Worm (Caenorhabditis elegans) whole organism, late embryonic: ENCODE data around the gene F26F12.2.

Source experiments
- C08G9.2 ChIP-seq: sonication (generic microtip); optimal IDR thresholded peaks from 2 replicates; lab custom pipeline; 2016; ENCODE audit warnings: mild to moderate bottlenecking, missing genetic modification characterization, moderate library complexity, missing compliant biosample characterization
- C38D4.7 ChIP-seq: fragments of 200-800 bp; sonication (Bioruptor generic); optimal IDR thresholded peaks from 2 replicates; lab custom pipeline; 2018; ENCODE audit warnings: mild to moderate bottlenecking, missing genetic modification characterization, moderate library complexity, missing compliant biosample characterization
- K02D7.2 ChIP-seq: sonication (generic microtip); optimal IDR thresholded peaks from 2 replicates; lab custom pipeline; 2017; ENCODE audit warnings: mild to moderate bottlenecking, missing genetic modification characterization, missing compliant biosample characterization
- K09A11.1 ChIP-seq: sonication (generic microtip); optimal IDR thresholded peaks from 2 replicates; lab custom pipeline; 2017; ENCODE audit warnings: antibody characterized with exemption, mild to moderate bottlenecking, missing genetic modification characterization, missing compliant biosample characterization; ENCODE audit not compliant: insufficient read depth
- Y22D7AL.16 ChIP-seq: sonication (generic microtip); optimal IDR thresholded peaks from 2 replicates; lab custom pipeline; 2016; ENCODE audit warnings: missing genetic modification characterization, missing compliant biosample characterization
- ahr-1 ChIP-seq: sonication (generic microtip); optimal IDR thresholded peaks from 2 replicates; lab custom pipeline; 2016; ENCODE audit warnings: missing genetic modification characterization, missing compliant biosample characterization
- ama-1 ChIP-seq: fragments of 150-350 bp; optimal IDR thresholded peaks from 2 replicates; lab custom pipeline; 2014
- ceh-14 ChIP-seq: sonication (generic microtip); optimal IDR thresholded peaks from 2 replicates; lab custom pipeline; 2016; ENCODE audit warnings: missing genotype, missing genetic modification characterization, missing compliant biosample characterization
- ceh-18 ChIP-seq: sonication (generic microtip); optimal IDR thresholded peaks from 2 replicates; lab custom pipeline; 2016; ENCODE audit warnings: missing genetic modification characterization, missing compliant biosample characterization
- ceh-19 ChIP-seq: fragments of 200-800 bp; sonication (Bioruptor generic); optimal IDR thresholded peaks from 2 replicates; lab custom pipeline; 2018; ENCODE audit warnings: mild to moderate bottlenecking, missing genetic modification characterization, missing compliant biosample characterization
- ceh-22 ChIP-seq: sonication (generic microtip); optimal IDR thresholded peaks from 2 replicates; lab custom pipeline; 2017; ENCODE audit warnings: missing biosample characterization, missing genetic modification characterization
- ceh-31 ChIP-seq: sonication (generic microtip); optimal IDR thresholded peaks from 2 replicates; lab custom pipeline; 2016; ENCODE audit warnings: missing genetic modification characterization, missing compliant biosample characterization
- ceh-34 ChIP-seq: sonication (generic microtip); optimal IDR thresholded peaks from 2 replicates; lab custom pipeline; 2016; ENCODE audit warnings: mild to moderate bottlenecking, missing genetic modification characterization, missing compliant biosample characterization
- ceh-45 ChIP-seq: fragments of 200-800 bp; sonication (Bioruptor generic); IDR thresholded peaks from 2 replicates; pipeline ENCODE4 v1.3.6; 2022; ENCODE audit warnings: missing genetic modification reagents, missing genetic modification characterization, missing compliant biosample characterization
- ceh-48 ChIP-seq: sonication (generic microtip); optimal IDR thresholded peaks from 2 replicates; lab custom pipeline; 2016; ENCODE audit warnings: missing genetic modification characterization, inconsistent platforms, missing compliant biosample characterization
- ceh-6 ChIP-seq: fragments of 200-800 bp; sonication (Bioruptor generic); optimal IDR thresholded peaks from 2 replicates; lab custom pipeline; 2018; ENCODE audit warnings: mild to moderate bottlenecking, missing genetic modification characterization, missing compliant biosample characterization
- ceh-9 ChIP-seq: sonication (generic microtip); optimal IDR thresholded peaks from 2 replicates; lab custom pipeline; 2016; ENCODE audit warnings: mild to moderate bottlenecking, missing genetic modification characterization, inconsistent platforms, missing compliant biosample characterization
- dmd-4 ChIP-seq: sonication (generic microtip); optimal IDR thresholded peaks from 2 replicates; lab custom pipeline; 2016; ENCODE audit warnings: borderline replicate concordance, missing genetic modification characterization, missing compliant biosample characterization
- dve-1 ChIP-seq: sonication (generic microtip); optimal IDR thresholded peaks from 2 replicates; lab custom pipeline; 2017; ENCODE audit warnings: antibody characterized with exemption, mild to moderate bottlenecking, missing genetic modification characterization, missing compliant biosample characterization
- elt-4 ChIP-seq: sonication (generic microtip); optimal IDR thresholded peaks from 2 replicates; lab custom pipeline; 2016; ENCODE audit warnings: missing genetic modification characterization, missing compliant biosample characterization
- eyg-1 ChIP-seq: sonication (generic microtip); optimal IDR thresholded peaks from 2 replicates; lab custom pipeline; 2016; ENCODE audit warnings: missing genotype, missing genetic modification characterization, missing compliant biosample characterization
- fax-1 ChIP-seq: sonication (generic microtip); optimal IDR thresholded peaks from 2 replicates; lab custom pipeline; 2016; ENCODE audit warnings: missing genotype, missing genetic modification characterization, missing compliant biosample characterization
- fkh-10 ChIP-seq: fragments of 150-350 bp; optimal IDR thresholded peaks from 2 replicates; lab custom pipeline; 2014; ENCODE audit warnings: missing biosample characterization, missing genetic modification reagents, missing genetic modification characterization
- hlh-13 ChIP-seq: fragments of 200-800 bp; sonication (Bioruptor generic); optimal IDR thresholded peaks from 2 replicates; lab custom pipeline; 2018; ENCODE audit warnings: mild to moderate bottlenecking, missing genetic modification characterization, missing compliant biosample characterization
- hlh-15 ChIP-seq: sonication (generic microtip); optimal IDR thresholded peaks from 2 replicates; lab custom pipeline; 2016; ENCODE audit warnings: missing genetic modification characterization, missing compliant biosample characterization
- hlh-6 ChIP-seq: sonication (generic microtip); optimal IDR thresholded peaks from 2 replicates; lab custom pipeline; 2016; ENCODE audit warnings: missing genotype, missing genetic modification characterization, missing compliant biosample characterization
- hlh-8 ChIP-seq: sonication (generic microtip); optimal IDR thresholded peaks from 2 replicates; lab custom pipeline; 2016; ENCODE audit warnings: missing genotype, missing genetic modification characterization, missing compliant biosample characterization
- lim-6 ChIP-seq: sonication (generic microtip); optimal IDR thresholded peaks from 2 replicates; lab custom pipeline; 2016; ENCODE audit warnings: missing genetic modification characterization, missing compliant biosample characterization
- lin-11 ChIP-seq: fragments of 200-800 bp; sonication (Bioruptor generic); optimal IDR thresholded peaks from 2 replicates; lab custom pipeline; 2018; ENCODE audit warnings: mild to moderate bottlenecking, missing genetic modification characterization, missing compliant biosample characterization
- nfya-1 ChIP-seq: sonication (generic microtip); optimal IDR thresholded peaks from 2 replicates; lab custom pipeline; 2017; ENCODE audit warnings: missing genetic modification characterization, mild to moderate bottlenecking, missing compliant biosample characterization, antibody characterized with exemption, moderate library complexity
- nhr-11 ChIP-seq: fragments of 150-350 bp; optimal IDR thresholded peaks from 2 replicates; lab custom pipeline; 2014; ENCODE audit warnings: missing biosample characterization, missing genetic modification characterization
- nhr-232 ChIP-seq: sonication (generic microtip); optimal IDR thresholded peaks from 2 replicates; lab custom pipeline; 2016; ENCODE audit warnings: missing genetic modification characterization, missing compliant biosample characterization
- npax-4 ChIP-seq: sonication (generic microtip); optimal IDR thresholded peaks from 2 replicates; lab custom pipeline; 2016; ENCODE audit warnings: missing genetic modification characterization, missing compliant biosample characterization
- pat-9 ChIP-seq: fragments of 200-800 bp; sonication (Bioruptor generic); optimal IDR thresholded peaks from 2 replicates; lab custom pipeline; 2018; ENCODE audit warnings: mild to moderate bottlenecking, missing genetic modification characterization, moderate library complexity, missing compliant biosample characterization
- pha-2 ChIP-seq: sonication (generic microtip); optimal IDR thresholded peaks from 2 replicates; lab custom pipeline; 2017; ENCODE audit warnings: mild to moderate bottlenecking, missing genetic modification characterization, missing compliant biosample characterization
- pha-4 ChIP-seq: fragments of 150-350 bp; optimal IDR thresholded peaks from 2 replicates; lab custom pipeline; 2018; ENCODE audit warnings: missing biosample characterization, missing genetic modification reagents, missing genetic modification characterization
- pqm-1 ChIP-seq: sonication (generic microtip); optimal IDR thresholded peaks from 2 replicates; lab custom pipeline; 2016; ENCODE audit warnings: missing genetic modification characterization, missing compliant biosample characterization
- pros-1 ChIP-seq: fragments of 150-350 bp; optimal IDR thresholded peaks from 2 replicates; lab custom pipeline; 2014; ENCODE audit warnings: missing biosample characterization, missing genetic modification reagents, missing genetic modification characterization
- ref-2 ChIP-seq: sonication (generic microtip); optimal IDR thresholded peaks from 2 replicates; lab custom pipeline; 2016; ENCODE audit warnings: missing genetic modification characterization, missing compliant biosample characterization
- sdc-2 ChIP-seq: sonication (generic microtip); optimal IDR thresholded peaks from 2 replicates; lab custom pipeline; 2016; ENCODE audit warnings: missing genotype, missing genetic modification characterization, missing compliant biosample characterization
- sox-2 ChIP-seq: fragments of 200-800 bp; sonication (Bioruptor generic); IDR thresholded peaks from 2 replicates; pipeline ENCODE4 v1.3.6; 2022; ENCODE audit warnings: missing genetic modification reagents, missing genetic modification characterization, missing compliant biosample characterization
- sox-4 ChIP-seq: sonication (generic microtip); optimal IDR thresholded peaks from 2 replicates; lab custom pipeline; 2017; ENCODE audit warnings: mild to moderate bottlenecking, missing genetic modification characterization, inconsistent platforms, missing compliant biosample characterization
- unc-3 ChIP-seq, 2 experiments: fragments of 200-800 bp in 1 of 2; sonication (Bioruptor generic) in 1 of 2; sonication (generic microtip) in 1 of 2; conservative IDR thresholded peaks in 1 of 2; optimal IDR thresholded peaks in 1 of 2; 2 replicates each; pipeline versions ENCODE4 v1.3.6 to Lab custom; 2016 to 2022; ENCODE audit warnings: missing compliant biosample characterization in 2 of 2, missing genetic modification characterization in 2 of 2, missing genetic modification reagents in 1 of 2
- unc-42 ChIP-seq: sonication (generic microtip); optimal IDR thresholded peaks from 2 replicates; lab custom pipeline; 2016; ENCODE audit warnings: missing genotype, missing genetic modification characterization, missing compliant biosample characterization
- unc-55 ChIP-seq: sonication (generic microtip); optimal IDR thresholded peaks from 2 replicates; lab custom pipeline; 2017; ENCODE audit warnings: missing biosample characterization, missing genetic modification reagents, missing genetic modification characterization
- unc-86 ChIP-seq: sonication (generic microtip); optimal IDR thresholded peaks from 2 replicates; lab custom pipeline; 2016; ENCODE audit warnings: missing genetic modification characterization, missing compliant biosample characterization
- zip-5 ChIP-seq: sonication (generic microtip); optimal IDR thresholded peaks from 2 replicates; lab custom pipeline; 2016; ENCODE audit warnings: missing genetic modification characterization, missing compliant biosample characterization
- ztf-16 ChIP-seq: sonication (generic microtip); optimal IDR thresholded peaks from 2 replicates; lab custom pipeline; 2017; ENCODE audit warnings: missing genetic modification characterization, missing compliant biosample characterization

The F26F12.2 gene

DNA sequence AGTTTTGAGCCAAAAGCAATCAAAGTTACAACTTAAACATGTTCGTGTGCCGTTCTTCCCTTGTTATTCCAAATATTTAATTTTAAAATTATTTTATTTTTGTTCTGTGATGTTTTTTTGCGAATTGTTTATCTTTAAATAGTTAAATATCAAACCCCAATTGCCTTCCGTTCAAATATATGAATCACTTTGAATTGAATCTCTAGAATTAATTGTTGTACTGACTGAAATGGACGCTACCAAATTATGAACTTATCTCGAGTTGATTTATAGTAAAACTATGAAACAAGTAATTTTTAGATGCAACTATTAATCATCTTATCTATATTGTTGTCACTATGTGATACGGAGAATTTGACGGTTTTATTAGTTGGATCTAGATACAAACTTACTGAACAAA, 46.4 kb downstream of the F26F12.2 start, which contains the start of gene ZC250.2:
TSS of gene ZC250.2 (plus strand) at position 301 of the 400 bp plus-strand sequence.
- TF ChIP-seq sox-2 (GFP tag; lab: Robert Waterston, UW) (no peak), pha-4 (tag; lab: Kevin White, UChicago) (no peak), unc-3 (GFP tag; conservative IDR thresholded peaks at IDR 0.05; lab: Robert Waterston, UW) (no peak), unc-3 (tag; optimal IDR thresholded peaks at IDR 0.05; lab: Kevin White, UChicago) (no peak), lin-11 (tag; lab: Kevin White, UChicago) (no peak), ref-2 (no peak), nhr-232 (tag; lab: Kevin White, UChicago) (no peak), dve-1 (no peak), Y22D7AL.16 (tag; lab: Kevin White, UChicago) (no peak), ceh-48 (tag; lab: Kevin White, UChicago) (no peak), hlh-13 (GFP tag; lab: Kevin White, UChicago) (no peak), ahr-1 (no peak), pat-9 (no peak), ztf-16 (tag; lab: Kevin White, UChicago) (no peak), nfya-1 (tag; lab: Kevin White, UChicago) (no peak), unc-86 (tag; lab: Kevin White, UChicago) (no peak)

DNA sequence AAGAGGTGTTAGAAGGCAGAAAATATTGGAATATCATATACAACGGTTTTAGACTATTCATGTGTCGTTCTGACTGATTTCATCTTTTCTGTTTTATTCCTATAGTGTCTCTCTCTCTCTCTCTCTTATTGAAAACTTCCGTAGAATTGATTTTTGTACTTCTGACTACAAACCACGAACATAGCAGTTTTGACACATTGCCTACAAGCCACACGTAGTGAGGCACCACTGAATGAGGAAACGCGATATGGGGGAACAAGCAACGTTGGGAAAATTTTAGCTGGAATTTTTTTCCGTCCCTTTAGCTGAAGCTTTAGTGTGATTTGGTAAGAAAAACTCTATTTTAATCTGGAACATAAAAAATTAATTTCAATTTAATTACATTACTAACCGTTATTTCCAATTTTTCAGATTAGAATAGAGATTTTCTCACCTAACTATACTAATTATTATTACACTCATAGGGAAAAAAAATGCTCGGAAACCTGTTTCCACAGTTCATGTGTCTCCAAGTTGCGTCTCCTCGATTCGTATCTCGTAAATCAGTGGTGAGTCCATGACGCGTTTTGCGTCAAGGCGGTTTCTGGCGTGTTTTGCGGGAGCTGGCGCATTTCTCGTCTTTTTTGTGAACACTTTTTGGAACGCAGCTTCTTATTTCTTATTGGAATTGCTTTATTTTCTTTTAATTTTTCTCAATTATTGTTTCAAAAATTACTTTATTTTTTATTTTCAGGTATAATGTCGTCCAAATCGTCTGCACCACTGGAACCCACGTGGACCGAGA, 47.7 kb downstream of the F26F12.2 start, which contains the start of the genes nhr-142 and F44E7.9:
TSS of gene nhr-142 (minus strand) at position 57 of the 784 bp plus-strand sequence.
TSS of gene F44E7.9 (plus strand) at position 734 of the 784 bp plus-strand sequence.
- TF ChIP-seq unc-55 (GFP tag; lab: Kevin White, UChicago) (no peak), fax-1 (peak; percentile 73), ceh-9 (tag; lab: Kevin White, UChicago) (no peak), sox-4 (peak; percentile 36), hlh-15 (tag; lab: Kevin White, UChicago) (peak; percentile 49), ceh-19 (peak; percentile 29), pha-2 (tag; lab: Kevin White, UChicago) (peak; percentile 48), nhr-11 (no peak), ama-1 (lab: Kevin White, UChicago) (no peak), C08G9.2 (tag; lab: Kevin White, UChicago) (peak; percentile 80), ceh-6 (GFP tag; lab: Kevin White, UChicago) (no peak), elt-4 (tag; lab: Kevin White, UChicago) (no peak), unc-42 (tag; lab: Kevin White, UChicago) (peak; percentile 66), Y22D7AL.16 (tag; lab: Kevin White, UChicago) (no peak), lim-6 (peak; percentile 50), unc-3 (GFP tag; conservative IDR thresholded peaks at IDR 0.05; lab: Robert Waterston, UW) (no peak), unc-3 (tag; optimal IDR thresholded peaks at IDR 0.05; lab: Kevin White, UChicago) (peak; percentile 40), fkh-10 (GFP tag; lab: Kevin White, UChicago) (no peak), ceh-45 (GFP tag; lab: Robert Waterston, UW) (peak; percentile 47; the same call in 1 of the 2 replicates), hlh-6 (tag; lab: Kevin White, UChicago) (no peak), ceh-31 (tag; lab: Kevin White, UChicago) (peak; percentile 93), hlh-8 (tag; lab: Kevin White, UChicago) (peak; percentile 2), npax-4 (peak; percentile 12), C38D4.7 (no peak), hlh-13 (GFP tag; lab: Kevin White, UChicago) (no peak), ceh-34 (tag; lab: Kevin White, UChicago) (peak; percentile 60), eyg-1 (no peak), dmd-4 (tag; lab: Kevin White, UChicago) (peak; percentile 47), pros-1 (tag; lab: Kevin White, UChicago) (no peak), K09A11.1 (tag; lab: Kevin White, UChicago) (no peak), dve-1 (peak; percentile 9), pat-9 (peak; percentile 32), ceh-18 (tag; lab: Kevin White, UChicago) (peak; percentile 72), pqm-1 (tag; lab: Kevin White, UChicago) (peak; percentile 23), unc-86 (tag; lab: Kevin White, UChicago) (peak; percentile 37), ceh-22 (tag; lab: Kevin White, UChicago) (no peak), ceh-14 (tag; lab: Kevin White, UChicago) (peak; percentile 74), pha-4 (tag; lab: Kevin White, UChicago) (no peak), K02D7.2 (tag; lab: Kevin White, UChicago) (peak; percentile 28), sdc-2 (peak; percentile 18), zip-5 (tag; lab: Kevin White, UChicago) (peak; percentile 81)
